Fruit fly (Drosophila melanogaster) Kc167 (cell line): ENCODE measurements around the gene Spindly.

Experiments used
- h ChIP-seq: fragments of >200 bp; optimal IDR thresholded peaks from 3 replicates; lab custom pipeline; 2018; ENCODE audit warnings: missing external identifiers
- psq ChIP-seq: fragments of >200 bp; optimal IDR thresholded peaks from 2 replicates; lab custom pipeline; 2017; ENCODE audit warnings: missing external identifiers

DNA sequence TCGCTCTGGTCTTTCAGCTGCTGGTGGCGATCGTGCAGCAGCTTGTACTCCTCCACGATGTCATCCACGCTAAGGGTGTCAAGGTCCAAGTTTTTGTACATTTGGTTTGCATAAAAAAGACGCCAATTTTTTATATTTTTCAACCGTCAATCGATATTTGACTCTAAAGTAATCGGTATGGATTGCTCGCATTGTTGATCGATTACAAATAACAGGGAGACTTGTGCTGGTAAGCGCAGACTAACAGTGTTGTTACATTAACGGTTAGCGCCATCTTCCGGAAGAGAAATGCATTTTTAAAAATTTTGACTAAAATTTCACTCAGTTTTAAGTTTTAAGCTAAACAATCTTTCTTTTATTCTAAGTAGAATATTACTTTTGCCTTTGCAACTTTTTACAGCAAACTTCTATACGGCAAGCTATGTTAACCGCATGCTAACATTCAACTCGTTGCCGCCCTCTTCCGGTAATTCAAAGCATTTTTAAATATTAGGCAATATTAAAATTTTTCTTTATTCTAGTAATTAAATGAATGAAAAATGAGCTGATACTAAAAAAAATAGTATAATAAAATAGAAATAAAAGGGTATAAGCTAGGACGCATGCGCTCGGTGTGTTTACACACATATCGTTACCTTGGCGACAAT lies at the start of gene Spindly, which contains the start of gene IFT57:
- TF ChIP-seq psq (lab: Kevin White, UChicago): no peak
- no peak for TF ChIP-seq h (lab: Kevin White, UChicago)
